Worm (Caenorhabditis elegans) whole organism, L4/young adult: Measurements from ENCODE around the gene F40G9.8.

Source experiments
- W03F9.2 ChIP-seq: fragments of 150-350 bp; optimal IDR thresholded peaks from 2 replicates; lab custom pipeline; 2014; ENCODE audit warnings: missing biosample characterization, missing genetic modification characterization
- dao-5 ChIP-seq: sonication (generic microtip); optimal IDR thresholded peaks from 2 replicates; lab custom pipeline; 2016; ENCODE audit warnings: missing genotype, missing genetic modification characterization, moderate library complexity, missing compliant biosample characterization
- him-1 ChIP-seq: sonication (generic microtip); optimal IDR thresholded peaks from 2 replicates; lab custom pipeline; 2016; ENCODE audit warnings: missing genotype, missing genetic modification reagents, missing genetic modification characterization, missing compliant biosample characterization

Gene F40G9.8

DNA sequence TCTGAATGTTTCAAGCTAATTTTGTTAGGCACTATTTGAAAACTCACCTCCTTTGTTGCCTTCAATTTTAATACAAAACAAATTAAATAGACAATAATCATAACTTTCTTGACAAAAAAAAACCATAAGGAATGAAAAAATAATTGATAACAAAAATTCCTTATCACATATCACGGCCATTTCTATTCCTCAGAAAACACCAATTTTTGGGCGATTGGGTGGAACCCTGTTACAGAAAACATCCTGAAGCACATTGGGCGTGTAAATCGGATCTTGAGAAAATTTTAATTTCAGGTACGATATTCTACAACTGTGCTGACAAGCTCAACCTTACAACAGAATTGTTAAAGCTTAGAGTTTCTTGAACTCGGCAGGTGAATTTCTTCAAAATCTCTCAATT lies at the start of gene F40G9.8:
Gene F40G9.8 (minus strand): TSS at position 101 of the 400 bp plus-strand sequence.
- TF ChIP-seq W03F9.2 (no peak), him-1 (tag; lab: Kevin White, UChicago) (no peak), dao-5 (no peak)

DNA sequence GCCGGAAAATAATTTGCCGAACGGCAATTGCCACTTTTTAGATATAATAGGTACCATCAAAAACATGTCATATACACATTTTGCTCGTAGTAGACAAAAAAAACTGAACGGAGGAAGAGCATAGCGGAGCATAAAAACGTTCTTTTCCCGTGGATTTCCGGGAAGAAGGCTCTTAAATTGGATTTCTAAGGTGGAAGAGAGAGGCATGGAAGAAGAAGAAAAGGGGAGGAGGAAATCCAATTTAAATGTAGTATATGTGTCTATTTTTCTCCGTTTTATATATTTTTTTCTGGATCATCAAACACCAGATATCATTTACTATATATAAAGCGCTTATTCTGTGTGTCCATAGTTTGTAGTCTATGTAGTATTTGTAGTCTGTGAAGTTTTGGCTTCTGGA lies 46.7 kb upstream of the F40G9.8 start:
- TF ChIP-seq W03F9.2 (no peak), dao-5 (no peak), him-1 (tag; lab: Kevin White, UChicago) (no peak)

- no peak for TF ChIP-seq him-1 (tag; lab: Kevin White, UChicago)
- TF ChIP-seq W03F9.2, result no peak
- no peak for TF ChIP-seq dao-5
Observed at ce11 chrIII:209695-210091, 45.0 kb upstream of the F40G9.8 start, which contains the start of gene klp-20. TSS of gene klp-20 (plus strand) at chrIII:209992.

ce11 chrIII:208793-209694 lies 44.4 kb upstream of the F40G9.8 start:
- TF ChIP-seq dao-5, result no peak
- TF ChIP-seq him-1 (tag; lab: Kevin White, UChicago), result no peak
- no peak for TF ChIP-seq W03F9.2

DNA sequence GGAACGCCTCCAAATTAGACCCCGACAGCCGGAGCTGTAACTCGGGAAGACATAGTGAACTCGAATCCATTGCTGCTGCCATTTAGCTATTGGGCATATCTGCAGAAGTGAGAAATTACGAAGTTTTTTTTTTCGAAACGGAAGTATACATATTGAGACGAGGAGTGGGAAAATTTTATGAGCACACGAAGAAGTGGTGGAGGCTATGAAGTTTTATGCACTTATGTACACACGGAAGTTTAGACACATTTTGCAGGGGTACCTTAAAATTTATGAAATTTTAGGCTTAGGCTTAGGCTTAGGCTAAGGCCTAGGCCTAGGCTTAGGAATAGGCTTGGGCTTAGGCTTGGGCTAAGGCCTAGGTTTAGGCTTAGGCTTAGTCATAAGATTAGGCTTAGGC lies 42.3 kb upstream of the F40G9.8 start, which contains the start of gene W10C4.1:
Gene W10C4.1 (minus strand): TSS at position 101 of the 400 bp plus-strand sequence.
- no peak for TF ChIP-seq him-1 (tag; lab: Kevin White, UChicago)
- TF ChIP-seq dao-5, result no peak
- TF ChIP-seq W03F9.2, result no peak

DNA sequence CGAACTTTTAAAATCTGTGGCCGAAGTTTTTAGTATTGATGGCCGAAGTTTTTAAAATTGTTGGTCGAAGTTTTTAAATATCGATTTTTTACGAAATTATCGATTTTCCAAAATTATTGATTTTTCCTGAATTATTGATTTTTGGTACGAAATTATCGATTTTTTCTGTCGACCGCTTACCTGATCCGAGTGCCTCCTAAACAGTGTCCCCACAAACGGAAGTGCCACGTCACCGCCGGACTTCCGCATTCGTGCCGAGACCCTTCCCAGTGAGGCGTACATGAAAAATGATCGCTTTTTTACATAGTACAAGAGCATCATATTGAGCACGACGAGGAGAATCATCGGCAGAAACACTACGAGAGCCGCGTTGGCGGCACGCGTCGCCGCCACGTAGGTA lies 39.3 kb upstream of the F40G9.8 start:
- TF ChIP-seq dao-5, result no peak

ce11 chrIII:194160-194559 lies 29.5 kb upstream of the F40G9.8 start, which contains the start of gene F40G9.17:
TSS of gene F40G9.17 (plus strand) at chrIII:194460.
- no peak for TF ChIP-seq dao-5
- no peak for TF ChIP-seq him-1 (tag; lab: Kevin White, UChicago)
- no peak for TF ChIP-seq W03F9.2

ce11 chrIII:191803-192202 lies 27.1 kb upstream of the F40G9.8 start, which contains the start of gene sec-20:
TSS of gene sec-20 (plus strand) at chrIII:192103.
- TF ChIP-seq W03F9.2 (no peak), him-1 (tag; lab: Kevin White, UChicago) (no peak), dao-5 (no peak)

DNA sequence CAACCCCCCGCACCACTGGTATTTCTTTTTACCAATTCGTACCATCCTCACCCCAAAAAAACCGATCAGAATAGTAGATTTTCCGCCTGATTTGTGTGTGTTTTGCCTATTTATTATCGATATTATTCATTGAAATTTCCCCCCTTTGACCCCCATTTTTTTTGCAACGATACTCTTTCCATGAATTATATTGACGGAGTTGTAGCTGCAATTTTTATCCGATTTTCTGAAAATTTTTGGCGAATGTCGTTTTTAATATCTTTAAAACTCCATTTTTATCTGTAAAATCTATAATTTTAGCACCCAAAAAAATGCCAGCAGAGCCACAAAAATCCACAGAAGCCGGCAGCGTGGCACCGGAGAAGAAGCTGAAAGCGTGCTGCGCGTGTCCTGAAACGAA lies 26.0 kb upstream of the F40G9.8 start, which contains the start of gene cox-17:
Gene cox-17 (plus strand): TSS at position 301 of the 400 bp plus-strand sequence.
- TF ChIP-seq him-1 (tag; lab: Kevin White, UChicago), result no peak
- TF ChIP-seq W03F9.2, result no peak
- TF ChIP-seq dao-5, result no peak

ce11 chrIII:189280-189679 lies 24.6 kb upstream of the F40G9.8 start:
- no peak for TF ChIP-seq dao-5
- TF ChIP-seq him-1 (tag; lab: Kevin White, UChicago), result no peak
- TF ChIP-seq W03F9.2, result no peak

- TF ChIP-seq W03F9.2 (no peak), dao-5 (no peak), him-1 (tag; lab: Kevin White, UChicago) (no peak)
Observed at ce11 chrIII:188426-188888, 23.8 kb upstream of the F40G9.8 start, which contains the start of gene ubc-20. TSS of gene ubc-20 (plus strand) at chrIII:188838.

DNA sequence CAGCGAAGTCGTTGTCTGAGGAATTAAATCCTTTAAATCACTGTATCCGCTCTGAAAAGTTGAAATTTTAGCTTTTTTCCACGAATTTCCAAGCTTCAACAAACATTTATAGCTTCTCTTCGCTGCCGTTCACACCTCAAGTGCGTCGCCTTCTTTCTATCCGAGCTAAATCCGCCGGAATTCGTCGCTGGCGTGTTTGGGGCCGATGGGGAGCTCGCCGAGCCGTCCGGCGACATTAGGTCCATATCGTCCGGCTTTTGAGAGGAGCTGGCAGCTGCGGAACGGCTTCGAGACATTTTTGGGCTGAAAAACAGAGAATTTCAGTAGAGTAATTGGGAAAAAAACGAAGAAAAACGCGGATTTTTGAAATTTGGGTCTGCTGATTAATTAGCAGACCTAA lies 23.2 kb upstream of the F40G9.8 start, which contains the start of gene mxl-2:
Gene mxl-2 (minus strand): TSS at position 303 of the 400 bp plus-strand sequence.
- TF ChIP-seq him-1 (tag; lab: Kevin White, UChicago) (no peak), dao-5 (no peak), W03F9.2 (no peak)

ce11 chrIII:184335-184734 lies 19.7 kb upstream of the F40G9.8 start:
- TF ChIP-seq him-1 (tag; lab: Kevin White, UChicago) (no peak), W03F9.2 (no peak), dao-5 (no peak)

DNA sequence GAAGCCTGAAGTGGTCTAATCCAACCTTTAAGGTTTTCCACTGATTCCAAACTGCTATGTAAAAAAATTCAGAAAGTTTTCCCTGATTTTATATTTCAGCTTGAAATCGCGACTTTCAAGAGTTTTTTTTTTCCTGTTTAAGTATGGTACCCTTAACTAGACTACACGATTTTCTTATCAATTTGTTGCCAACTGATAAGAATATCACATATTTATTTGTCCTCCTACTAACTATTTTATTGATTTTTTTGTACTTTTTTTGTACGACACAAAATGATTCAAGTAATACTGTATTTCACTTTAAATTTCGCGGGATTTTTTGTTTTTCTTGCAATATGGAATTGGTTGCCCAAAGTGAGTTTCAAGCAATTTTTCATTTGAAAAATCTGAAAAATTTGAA lies 18.4 kb upstream of the F40G9.8 start:
- TF ChIP-seq W03F9.2 (no peak), him-1 (tag; lab: Kevin White, UChicago) (no peak)

- TF ChIP-seq W03F9.2 (no peak), dao-5 (no peak)
Observed at ce11 chrIII:182080-182479, 17.4 kb upstream of the F40G9.8 start, which contains the start of gene F40G9.15. TSS of gene F40G9.15 (plus strand) at chrIII:182380.
